Worm (Caenorhabditis elegans) whole organism, young adult: ENCODE results near the gene zig-11.

Experiments
- C17E4.6 ChIP-seq: fragments of 200-800 bp; sonication (Bioruptor generic); IDR thresholded peaks from 2 replicates; pipeline ENCODE4 v1.3.6; 2022; ENCODE audit warnings: missing genetic modification reagents, missing genetic modification characterization, missing compliant biosample characterization
- F10E7.11 ChIP-seq: sonication (generic microtip); optimal IDR thresholded peaks from 2 replicates; lab custom pipeline; 2017; ENCODE audit warnings: mild to moderate bottlenecking, missing genetic modification characterization, moderate library complexity, missing compliant biosample characterization
- F57A8.1 ChIP-seq: fragments of 200-800 bp; sonication (Bioruptor generic); optimal IDR thresholded peaks from 2 replicates; lab custom pipeline; 2018; ENCODE audit warnings: mild to moderate bottlenecking, missing genetic modification characterization, moderate library complexity, missing compliant biosample characterization
- T07F8.4 ChIP-seq: sonication (generic microtip); optimal IDR thresholded peaks from 2 replicates; lab custom pipeline; 2016; ENCODE audit warnings: mild to moderate bottlenecking, missing genetic modification characterization, moderate library complexity, missing compliant biosample characterization
- Y53G8AR.9 ChIP-seq: fragments of 200-800 bp; sonication (Bioruptor generic); conservative IDR thresholded peaks from 2 replicates; pipeline ENCODE4 v1.3.6; 2022; ENCODE audit warnings: missing genetic modification reagents, missing genetic modification characterization, missing compliant biosample characterization
- Y67H2A.10 ChIP-seq: fragments of 200-800 bp; sonication (Bioruptor generic); conservative IDR thresholded peaks from 2 replicates; pipeline ENCODE4 v1.3.6; 2022; ENCODE audit warnings: missing genetic modification reagents, missing genetic modification characterization, missing compliant biosample characterization
- ZK185.1 ChIP-seq: sonication (generic microtip); optimal IDR thresholded peaks from 2 replicates; lab custom pipeline; 2016; ENCODE audit warnings: mild to moderate bottlenecking, missing genetic modification characterization, missing compliant biosample characterization; ENCODE audit not compliant: poor library complexity, severe bottlenecking
- bed-1 ChIP-seq: fragments of 200-800 bp; sonication (Bioruptor generic); IDR thresholded peaks from 2 replicates; pipeline ENCODE4 v1.3.6; 2022; ENCODE audit warnings: missing genetic modification reagents, missing genetic modification characterization, missing compliant biosample characterization
- ccch-3 ChIP-seq: fragments of 200-800 bp; sonication (Bioruptor generic); optimal IDR thresholded peaks from 2 replicates; lab custom pipeline; 2018; ENCODE audit warnings: mild to moderate bottlenecking, missing genetic modification characterization, missing compliant biosample characterization
- cebp-1 ChIP-seq, 2 experiments: fragments of 200-800 bp in 1 of 2; sonication (Bioruptor generic) in 1 of 2; sonication (generic microtip) in 1 of 2; IDR thresholded peaks in 1 of 2; optimal IDR thresholded peaks in 1 of 2; 2 replicates each; pipeline versions ENCODE4 v1.3.6 to Lab custom; 2017 to 2022; ENCODE audit warnings: missing compliant biosample characterization in 2 of 2, missing genetic modification characterization in 2 of 2, mild to moderate bottlenecking in 1 of 2, missing genetic modification reagents in 1 of 2, moderate library complexity in 1 of 2
- cebp-2 ChIP-seq: fragments of 200-800 bp; sonication (Bioruptor generic); IDR thresholded peaks from 2 replicates; pipeline ENCODE4 v1.3.6; 2022; ENCODE audit warnings: missing genetic modification characterization, missing compliant biosample characterization
- ceh-100 ChIP-seq: fragments of 200-800 bp; sonication (Bioruptor generic); IDR thresholded peaks from 2 replicates; pipeline ENCODE4 v1.3.6; 2022; ENCODE audit warnings: missing genetic modification reagents, missing genetic modification characterization, missing compliant biosample characterization
- dox-1 ChIP-seq: fragments of 200-800 bp; sonication (Bioruptor generic); IDR thresholded peaks from 2 replicates; pipeline ENCODE4 v1.3.6; 2022; ENCODE audit warnings: missing genetic modification reagents, missing genetic modification characterization, missing compliant biosample characterization
- dpff-1 ChIP-seq: sonication (generic microtip); optimal IDR thresholded peaks from 2 replicates; lab custom pipeline; 2017; ENCODE audit warnings: mild to moderate bottlenecking, missing genetic modification characterization, missing compliant biosample characterization
- egrh-3 ChIP-seq: fragments of 200-800 bp; sonication (Bioruptor generic); IDR thresholded peaks from 2 replicates; pipeline ENCODE4 v1.3.6; 2022; ENCODE audit warnings: missing genetic modification reagents, missing genetic modification characterization, missing compliant biosample characterization
- him-1 ChIP-seq: sonication (generic microtip); optimal IDR thresholded peaks from 2 replicates; lab custom pipeline; 2016; ENCODE audit warnings: missing genotype, missing genetic modification reagents, missing genetic modification characterization, missing compliant biosample characterization
- hsf-1 ChIP-seq: fragments of 200-800 bp; sonication (Bioruptor generic); IDR thresholded peaks from 2 replicates; pipeline ENCODE4 v1.3.6; 2022; ENCODE audit warnings: missing genetic modification reagents, missing genetic modification characterization, missing compliant biosample characterization
- let-607 ChIP-seq, 2 experiments: fragments of 200-800 bp in 1 of 2; sonication (Bioruptor generic) in 1 of 2; sonication (generic microtip) in 1 of 2; optimal IDR thresholded peaks; 2 replicates each; lab custom pipeline; 2016 to 2018; ENCODE audit warnings: mild to moderate bottlenecking in 2 of 2, missing compliant biosample characterization in 2 of 2, missing genetic modification characterization in 2 of 2, moderate library complexity in 2 of 2, missing genotype in 1 of 2
- lin-54 ChIP-seq: fragments of 200-800 bp; sonication (Bioruptor generic); optimal IDR thresholded peaks from 2 replicates; lab custom pipeline; 2018; ENCODE audit warnings: mild to moderate bottlenecking, missing genetic modification characterization, missing compliant biosample characterization
- lsy-27 ChIP-seq: sonication (generic microtip); optimal IDR thresholded peaks from 2 replicates; lab custom pipeline; 2017; ENCODE audit warnings: missing genetic modification characterization, mild to moderate bottlenecking, missing compliant biosample characterization, antibody characterized with exemption, missing genotype, borderline replicate concordance; ENCODE audit not compliant: insufficient read depth
- madf-3 ChIP-seq: fragments of 200-800 bp; sonication (Bioruptor generic); IDR thresholded peaks from 2 replicates; pipeline ENCODE4 v1.3.6; 2022; ENCODE audit warnings: missing genetic modification reagents, missing genetic modification characterization, missing compliant biosample characterization
- madf-6 ChIP-seq: fragments of 200-800 bp; sonication (Bioruptor generic); IDR thresholded peaks from 2 replicates; pipeline ENCODE4 v1.3.6; 2022; ENCODE audit warnings: missing genetic modification reagents, missing genetic modification characterization, missing compliant biosample characterization
- mes-4 ChIP-seq: sonication (generic microtip); optimal IDR thresholded peaks from 2 replicates; lab custom pipeline; 2016; ENCODE audit warnings: missing genotype, missing genetic modification characterization, missing compliant biosample characterization
- nfya-2 ChIP-seq: fragments of 200-800 bp; sonication (Bioruptor generic); IDR thresholded peaks from 2 replicates; pipeline ENCODE4 v1.3.6; 2022; ENCODE audit warnings: missing genetic modification reagents, missing genetic modification characterization, missing compliant biosample characterization
- nfyb-1 ChIP-seq: fragments of 200-800 bp; sonication (Bioruptor generic); IDR thresholded peaks from 2 replicates; pipeline ENCODE4 v1.3.6; 2022; ENCODE audit warnings: missing genetic modification reagents, missing genetic modification characterization, missing compliant biosample characterization
- nhr-80 ChIP-seq: sonication (generic microtip); optimal IDR thresholded peaks from 2 replicates; lab custom pipeline; 2016; ENCODE audit warnings: missing genetic modification characterization, missing compliant biosample characterization
- pbrm-1 ChIP-seq: fragments of 200-800 bp; sonication (Bioruptor generic); IDR thresholded peaks from 2 replicates; pipeline ENCODE4 v1.3.6; 2022; ENCODE audit warnings: missing genetic modification reagents, missing genetic modification characterization, missing compliant biosample characterization
- rec-8 ChIP-seq, 2 experiments: sonication (generic microtip); optimal IDR thresholded peaks; 2 replicates each; lab custom pipeline; 2016; ENCODE audit warnings: mild to moderate bottlenecking in 2 of 2, missing genetic modification characterization in 2 of 2, missing genetic modification reagents in 2 of 2, missing genotype in 2 of 2, missing biosample characterization in 1 of 2, missing compliant biosample characterization in 1 of 2, moderate library complexity in 1 of 2
- snpc-4 ChIP-seq, 5 experiments: fragments of 150-350 bp in 1 of 5; sonication (generic microtip) in 4 of 5; optimal IDR thresholded peaks; 2 replicates each; lab custom pipeline; 2014 to 2018; ENCODE audit warnings: missing genetic modification characterization in 5 of 5, missing biosample characterization in 3 of 5, antibody characterized with exemption in 2 of 5, mild to moderate bottlenecking in 2 of 5, missing compliant biosample characterization in 2 of 5, missing genotype in 2 of 5, moderate library complexity in 2 of 5, missing genetic modification reagents in 1 of 5
- sptf-2 ChIP-seq: fragments of 200-800 bp; sonication (Bioruptor generic); optimal IDR thresholded peaks from 2 replicates; lab custom pipeline; 2018; ENCODE audit warnings: mild to moderate bottlenecking, missing genetic modification characterization, missing compliant biosample characterization
- unc-130 ChIP-seq: sonication (generic microtip); optimal IDR thresholded peaks from 2 replicates; lab custom pipeline; 2016; ENCODE audit warnings: missing genetic modification reagents, missing genetic modification characterization, missing compliant biosample characterization
- xnd-1 ChIP-seq: sonication (generic microtip); optimal IDR thresholded peaks from 2 replicates; lab custom pipeline; 2016; ENCODE audit warnings: missing genotype, missing genetic modification reagents, missing genetic modification characterization, missing compliant biosample characterization
- ztf-6 ChIP-seq: fragments of 200-800 bp; sonication (Bioruptor generic); IDR thresholded peaks from 2 replicates; pipeline ENCODE4 v1.3.6; 2022; ENCODE audit warnings: missing genetic modification reagents, missing genetic modification characterization, missing compliant biosample characterization

Gene zig-11

ce11 chrV:1928473-1928872, 35.7 kb upstream of the zig-11 start:
- TF ChIP-seq ztf-6 (GFP tag; lab: Robert Waterston, UW) (no peak), cebp-2 (GFP tag; lab: Robert Waterston, UW) (no peak), nfyb-1 (GFP tag; lab: Robert Waterston, UW) (no peak), dpff-1 (no peak), lin-54 (no peak), cebp-1 (GFP tag; IDR thresholded peaks at IDR 0.05; lab: Robert Waterston, UW) (no peak), cebp-1 (tag; optimal IDR thresholded peaks at IDR 0.05; lab: Kevin White, UChicago) (no peak), F10E7.11 (tag; lab: Kevin White, UChicago) (no peak), egrh-3 (GFP tag; lab: Robert Waterston, UW) (no peak), sptf-2 (GFP tag; lab: Kevin White, UChicago) (no peak), him-1 (tag; lab: Kevin White, UChicago) (no peak), pbrm-1 (GFP tag; lab: Robert Waterston, UW) (no peak), ceh-100 (no peak), rec-8 (tag; optimal IDR thresholded peaks at IDR 0.05; lab: Kevin White, UChicago) (no peak), bed-1 (no peak), mes-4 (tag; lab: Kevin White, UChicago) (no peak), nfya-2 (GFP tag; lab: Robert Waterston, UW) (no peak)

DNA sequence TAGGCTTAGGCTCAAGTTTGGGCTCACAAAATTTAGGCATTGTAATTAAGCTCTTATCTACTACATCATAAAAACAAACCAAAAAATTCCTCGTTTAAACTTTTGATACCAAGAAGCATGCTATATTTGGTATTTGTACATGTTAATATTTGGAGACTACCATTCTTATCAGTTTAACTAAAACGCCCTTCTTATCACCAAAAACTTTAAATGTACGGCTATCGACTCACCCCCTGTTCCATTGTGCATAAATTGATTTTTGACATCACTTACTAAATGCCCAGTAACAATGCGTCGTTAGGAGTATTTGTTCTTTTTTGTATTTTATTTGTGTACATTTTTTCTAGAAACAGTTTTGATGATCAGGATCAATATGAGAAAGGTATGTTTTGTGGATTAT, 34.3 kb upstream of the zig-11 start, which contains the start of gene T06A1.5:
T06A1.5 (plus strand) TSS at position 209 of the 400 bp plus-strand sequence.
- TF ChIP-seq dox-1 (GFP tag; lab: Robert Waterston, UW): no peak
- no peak for TF ChIP-seq ZK185.1
- TF ChIP-seq xnd-1 (tag; lab: Kevin White, UChicago): no peak
- TF ChIP-seq snpc-4 (GFP tag; optimal IDR thresholded peaks at IDR 0.05; lab: Kevin White, UChicago): no peak
- no peak for TF ChIP-seq snpc-4 (tag; optimal IDR thresholded peaks at IDR 0.05; lab: Kevin White, UChicago)
- peak; percentile 74 for TF ChIP-seq nhr-80 (tag; lab: Kevin White, UChicago)
- no peak for TF ChIP-seq unc-130 (GFP tag; lab: Kevin White, UChicago)

DNA sequence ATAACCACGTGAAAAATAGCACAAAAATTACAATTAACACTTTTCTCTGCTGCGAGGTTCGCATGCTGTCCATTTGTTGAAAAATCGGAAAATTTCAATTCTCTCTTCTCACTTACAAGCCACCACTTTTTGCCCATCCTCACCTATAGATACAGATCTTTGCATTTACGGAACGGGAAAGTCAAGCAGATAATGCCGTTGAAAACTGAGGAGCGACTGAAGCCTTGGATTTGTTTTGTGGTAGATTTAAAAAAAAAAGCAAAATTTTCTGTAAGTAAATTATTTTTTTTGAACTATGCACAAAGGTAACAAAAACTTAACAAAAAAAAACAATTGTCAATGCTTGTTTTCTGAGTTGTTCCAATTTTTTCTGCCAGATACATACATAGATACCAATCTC, 32.7 kb upstream of the zig-11 start, which contains the start of gene T06A1.1:
T06A1.1 (minus strand) TSS at position 101 of the 400 bp plus-strand sequence.
- TF ChIP-seq madf-6 (GFP tag; lab: Robert Waterston, UW): no peak
- no peak for TF ChIP-seq let-607 (tag; optimal IDR thresholded peaks at IDR 0.05; lab: Kevin White, UChicago)
- TF ChIP-seq cebp-2 (GFP tag; lab: Robert Waterston, UW): no peak

- TF ChIP-seq C17E4.6 (GFP tag; lab: Robert Waterston, UW) (no peak), lsy-27 (tag; lab: Kevin White, UChicago) (no peak), madf-3 (GFP tag; lab: Robert Waterston, UW) (no peak), T07F8.4 (tag; lab: Kevin White, UChicago) (no peak), hsf-1 (no peak), Y53G8AR.9 (no peak), Y67H2A.10 (no peak), ceh-100 (no peak), ccch-3 (GFP tag; lab: Kevin White, UChicago) (no peak), F57A8.1 (GFP tag; lab: Kevin White, UChicago) (no peak)
- TF ChIP-seq, all 124 proteins: peak for 0
Measured at ce11 chrV:1921321-1921720, 28.6 kb upstream of the zig-11 start, which contains the start of gene gst-37. Gene gst-37, plus strand, starts transcription at chrV:1921621.
